Fruit fly (Drosophila melanogaster) whole organism: Measurements from ENCODE around the gene Chchd2.

Experiments
- CG8478 ChIP-seq: fragments of >200 bp; optimal IDR thresholded peaks from 2 replicates; lab custom pipeline; 2018; ENCODE audit warnings: inconsistent platforms
- Dll ChIP-seq: fragments of >200 bp; optimal IDR thresholded peaks from 2 replicates; lab custom pipeline; 2017
- pan ChIP-seq: fragments of >200 bp; optimal IDR thresholded peaks from 2 replicates; lab custom pipeline; 2017
- usp ChIP-seq: fragments of >200 bp; optimal IDR thresholded peaks from 2 replicates; lab custom pipeline; 2017; ENCODE audit warnings: missing biosample characterization, missing genetic modification characterization, mixed read lengths

DNA sequence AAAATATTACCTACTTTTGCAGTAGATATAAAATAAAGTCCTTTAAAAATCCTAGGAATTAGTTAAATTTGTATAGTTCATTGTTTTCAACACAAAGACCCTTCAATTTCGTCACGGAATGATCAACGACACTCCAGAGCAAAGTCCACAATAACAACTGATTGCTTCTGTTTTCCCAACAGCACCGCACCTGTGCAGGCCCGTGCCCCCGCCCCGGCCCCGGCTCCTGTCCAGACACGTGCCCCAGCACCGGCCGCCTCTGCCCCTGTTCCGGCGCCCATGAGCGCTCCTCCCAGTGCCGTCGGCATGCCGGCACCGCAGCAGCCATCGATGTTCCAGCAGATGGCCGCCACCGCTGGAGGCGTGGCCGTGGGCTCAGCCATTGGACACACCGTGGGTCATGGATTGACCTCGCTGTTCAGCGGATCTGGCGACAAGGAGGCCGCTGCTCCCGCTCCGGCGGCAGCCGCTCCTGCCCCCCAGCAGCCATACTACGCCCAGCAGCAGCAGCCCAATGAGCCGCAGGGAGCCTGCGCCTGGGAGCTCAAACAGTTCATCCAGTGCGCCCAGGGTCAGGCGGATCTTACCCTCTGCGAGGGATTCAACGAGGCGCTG is 958 bp downstream of the Chchd2 start:
- TF ChIP-seq pan (no peak), usp (GFP tag; lab: Kevin White, UChicago) (no peak), CG8478 (lab: Kevin White, UChicago) (no peak), Dll (no peak)
